Fruit fly (Drosophila melanogaster) Kc167 (cell line): ENCODE results near the gene CG13930.

Experiments
- Myc ChIP-seq: fragments of >200 bp; optimal IDR thresholded peaks from 2 replicates; lab custom pipeline; 2017; ENCODE audit warnings: missing external identifiers
- h ChIP-seq: fragments of >200 bp; optimal IDR thresholded peaks from 3 replicates; lab custom pipeline; 2018; ENCODE audit warnings: missing external identifiers

DNA sequence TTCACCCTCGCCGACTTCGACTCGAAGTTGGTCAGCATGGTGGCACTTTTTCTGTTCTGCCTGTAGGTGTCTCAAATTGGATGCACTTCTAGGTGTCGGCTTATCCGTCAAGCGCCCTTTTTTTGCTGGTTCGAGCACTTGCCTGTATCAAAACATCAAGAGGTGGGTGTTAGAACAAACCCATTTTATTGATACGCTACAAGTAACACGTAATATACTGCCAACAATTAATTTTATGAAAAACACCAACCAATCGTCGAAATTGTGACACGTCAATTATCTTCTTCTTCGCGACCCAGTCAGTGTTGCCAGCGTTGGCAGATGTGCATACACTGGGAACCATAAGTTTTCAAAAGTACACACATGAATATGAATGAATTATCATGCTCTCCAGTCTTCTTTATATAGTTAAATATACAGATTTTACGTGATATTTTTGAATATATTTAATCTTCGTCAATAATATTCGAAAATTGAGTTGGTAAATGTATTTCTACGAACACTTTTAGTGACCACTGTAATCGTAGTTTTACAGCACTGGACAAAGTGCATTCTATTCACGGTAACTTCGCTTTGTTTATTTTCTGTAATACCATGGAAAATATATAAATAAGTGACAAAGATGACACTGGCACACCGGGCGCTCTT lies 27.5 kb downstream of the CG13930 start, which contains the start of the genes alphaCOP and CG13919:
- TF ChIP-seq h (lab: Kevin White, UChicago) = no peak
- TF ChIP-seq Myc (lab: Kevin White, UChicago) = no peak
